Fruit fly (Drosophila melanogaster): ENCODE data around the gene Mtp.

- TF ChIP-seq insv (optimal IDR thresholded peaks at IDR 0.05) (no peak), h (optimal IDR thresholded peaks at IDR 0.05) (no peak), ttk (optimal IDR thresholded peaks at IDR 0.05) (no peak), Myc (optimal IDR thresholded peaks at IDR 0.05) (no peak), psq (optimal IDR thresholded peaks at IDR 0.05) (no peak)
Measured at dm6 chr2L:20927653-20928052, 5.0 kb upstream of the Mtp start, which contains the start of gene Nthl1.
